Worm (Caenorhabditis elegans): Measurements from ENCODE around the gene gtbp-1.

DNA sequence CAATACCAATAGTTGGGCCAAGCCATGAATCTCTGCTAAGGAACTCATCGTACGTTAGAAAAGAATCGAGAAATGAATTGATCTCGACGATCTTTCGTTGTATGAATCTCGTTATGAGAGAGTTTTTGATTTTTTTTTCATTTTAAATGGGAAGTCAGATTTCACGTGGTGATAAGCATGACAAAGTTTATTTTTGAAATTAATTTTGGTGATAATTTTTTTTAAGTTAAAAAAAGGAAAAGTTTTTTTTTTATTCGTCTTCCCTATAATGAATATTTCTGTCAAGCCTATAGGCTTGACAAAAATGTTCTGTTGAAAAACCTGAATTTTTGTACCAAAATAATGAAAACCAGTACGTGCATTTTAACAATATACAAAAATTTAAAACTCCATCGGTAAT lies 7.1 kb upstream of the gtbp-1 start, which contains the start of gene K08F4.5:
- no peak for TF ChIP-seq aly-2 (tag; optimal IDR thresholded peaks at IDR 0.05)
- TF ChIP-seq skn-1 (tag; optimal IDR thresholded peaks at IDR 0.05) = no peak
- no peak for TF ChIP-seq unc-62 (GFP tag; optimal IDR thresholded peaks at IDR 0.05)
- no peak for TF ChIP-seq elt-3 (tag; optimal IDR thresholded peaks at IDR 0.05)
- no peak for TF ChIP-seq nhr-11 (tag; optimal IDR thresholded peaks at IDR 0.05)
- no peak for TF ChIP-seq lin-13 (GFP tag; optimal IDR thresholded peaks at IDR 0.05)
- no peak for TF ChIP-seq ama-1 (optimal IDR thresholded peaks at IDR 0.05)
- no peak for TF ChIP-seq nhr-77 (tag; optimal IDR thresholded peaks at IDR 0.05)
- no peak for TF ChIP-seq efl-1 (optimal IDR thresholded peaks at IDR 0.05)
- TF ChIP-seq efl-1 (GFP tag; optimal IDR thresholded peaks at IDR 0.05 in 1 of 2) = no peak
- TF ChIP-seq nhr-20 (tag; optimal IDR thresholded peaks at IDR 0.05) = no peak
- no peak for TF ChIP-seq nhr-237 (tag; optimal IDR thresholded peaks at IDR 0.05)
- TF ChIP-seq hlh-4 (tag; optimal IDR thresholded peaks at IDR 0.05) = no peak
- TF ChIP-seq aha-1 (tag; optimal IDR thresholded peaks at IDR 0.05) = no peak

Data from whole organism, L1 larva.